Fruit fly (Drosophila melanogaster) whole organism, adult: ENCODE results near the gene CG32856.

Experiments used
- CG11617 ChIP-seq: fragments of 200-800 bp; sonication (Bioruptor generic); optimal IDR thresholded peaks from 2 replicates; lab custom pipeline; 2017; ENCODE audit warnings: mild to moderate bottlenecking, missing biosample characterization, missing genetic modification reagents, missing genetic modification characterization
- CG33017 ChIP-seq: fragments of 200-800 bp; sonication (Bioruptor generic); optimal IDR thresholded peaks from 2 replicates; lab custom pipeline; 2018; ENCODE audit warnings: missing biosample characterization, mild to moderate bottlenecking, missing genetic modification characterization, moderate library complexity
- Clk ChIP-seq: fragments of 200-800 bp; sonication (Bioruptor generic); optimal IDR thresholded peaks from 2 replicates; lab custom pipeline; 2017; ENCODE audit warnings: missing biosample characterization, missing genetic modification characterization
- Hr96 ChIP-seq: fragments of 200-800 bp; sonication (Bioruptor generic); optimal IDR thresholded peaks from 2 replicates; lab custom pipeline; 2016; ENCODE audit warnings: missing biosample characterization, missing genetic modification characterization
- Mnt ChIP-seq: fragments of 200-800 bp; sonication (Bioruptor generic); optimal IDR thresholded peaks from 2 replicates; lab custom pipeline; 2016; ENCODE audit warnings: missing biosample characterization, mild to moderate bottlenecking, missing genetic modification characterization
- bab1 ChIP-seq: fragments of 200-800 bp; sonication (Bioruptor generic); optimal IDR thresholded peaks from 3 replicates; lab custom pipeline; 2019; ENCODE audit warnings: missing biosample characterization, mild to moderate bottlenecking, missing genetic modification characterization, moderate library complexity
- cnc ChIP-seq, 2 experiments: fragments of >200 bp; optimal IDR thresholded peaks; 2 replicates each; lab custom pipeline; 2017
- kay ChIP-seq: fragments of 200-800 bp; sonication (Bioruptor generic); peaks from one replicate; lab custom pipeline; 2016; ENCODE audit warnings: missing biosample characterization, missing genetic modification characterization, borderline replicate concordance
- ovo ChIP-seq: fragments of 200-800 bp; sonication (Bioruptor generic); optimal IDR thresholded peaks from 2 replicates; lab custom pipeline; 2016; ENCODE audit warnings: missing biosample characterization, missing genetic modification characterization
- tj ChIP-seq: fragments of 200-800 bp; sonication (Bioruptor generic); optimal IDR thresholded peaks from 3 replicates; lab custom pipeline; 2017; ENCODE audit warnings: missing biosample characterization, mild to moderate bottlenecking, missing genetic modification characterization, moderate library complexity
- toe ChIP-seq: fragments of 200-800 bp; sonication (Bioruptor generic); optimal IDR thresholded peaks from 2 replicates; lab custom pipeline; 2016; ENCODE audit warnings: missing biosample characterization, missing genetic modification characterization

- no peak for TF ChIP-seq ovo
- TF ChIP-seq Mnt (GFP tag; lab: Kevin White, UChicago) = peak; percentile 25
- no peak for TF ChIP-seq kay (GFP tag; lab: Kevin White, UChicago)
- TF ChIP-seq Clk (GFP tag; lab: Kevin White, UChicago) = peak; percentile 44
- peak; percentile 78 for TF ChIP-seq toe (GFP tag; lab: Kevin White, UChicago)
- no peak for TF ChIP-seq cnc (optimal IDR thresholded peaks at IDR 0.05; lab: Kevin White, UChicago)
- TF ChIP-seq bab1 (GFP tag; lab: Kevin White, UChicago) = peak; percentile 29
- peak; percentile 81 for TF ChIP-seq CG11617 (GFP tag; lab: Kevin White, UChicago)
- TF ChIP-seq CG33017 (tag; lab: Kevin White, UChicago) = peak; percentile 80
- TF ChIP-seq tj (GFP tag; lab: Kevin White, UChicago) = peak; percentile 39
- no peak for TF ChIP-seq Hr96 (GFP tag; lab: Kevin White, UChicago)
These were observed 9.1 kb upstream of the CG32856 start for dm6 chr3R:15974235-15974634.
